Fruit fly (Drosophila melanogaster) Kc167 (cell line): ENCODE results near the gene CG7368.

Source experiments
- Sin3A ChIP-seq: fragments of >200 bp; optimal IDR thresholded peaks from 2 replicates; lab custom pipeline; 2018; ENCODE audit warnings: missing external identifiers
- psq ChIP-seq: fragments of >200 bp; optimal IDR thresholded peaks from 2 replicates; lab custom pipeline; 2017; ENCODE audit warnings: missing external identifiers

DNA sequence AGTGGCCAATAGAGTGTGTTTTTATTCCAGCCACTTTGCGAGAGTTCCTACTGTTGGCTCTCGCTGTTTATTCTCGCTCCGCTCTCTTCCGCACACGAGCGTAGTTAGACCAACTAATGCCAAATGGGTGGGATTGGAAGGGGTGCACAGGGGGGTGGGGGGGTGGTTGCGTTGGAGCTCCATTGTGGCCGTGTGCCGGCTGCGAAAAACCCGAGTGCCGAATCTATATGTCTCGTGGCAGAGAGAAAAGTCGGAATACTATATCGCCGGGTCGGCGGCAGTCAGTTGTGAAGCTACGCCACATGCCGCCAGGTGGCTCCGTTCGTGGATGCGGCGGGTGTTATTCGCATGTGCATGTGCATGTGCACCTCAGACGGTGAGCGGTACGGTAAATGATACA, 4.1 kb downstream of the CG7368 start:
- no peak for TF ChIP-seq Sin3A (lab: Kevin White, UChicago)
- no peak for TF ChIP-seq psq
